Fruit fly (Drosophila melanogaster): Measurements from ENCODE around the gene Nemp.

Gene Nemp

DNA sequence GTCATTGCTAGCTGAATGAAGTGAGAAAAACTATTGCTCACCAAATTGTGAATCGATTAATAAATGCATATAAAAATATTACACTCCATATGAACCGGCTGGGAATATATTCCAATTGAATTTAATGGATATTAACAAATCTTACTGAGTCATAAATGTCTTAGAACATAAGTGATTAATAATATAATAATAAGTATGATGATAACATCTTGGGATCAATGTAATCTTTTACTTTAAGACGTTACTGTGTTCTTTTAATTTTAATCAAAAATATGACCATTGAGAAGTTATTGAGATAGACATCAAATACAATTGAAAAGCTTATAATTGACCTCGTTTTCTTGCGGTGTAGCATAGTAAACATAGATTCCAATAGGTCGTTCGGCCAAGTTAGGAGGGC lies 37.5 kb upstream of the Nemp start (continued):
- TF ChIP-seq E2f1 (GFP tag; IDR thresholded peaks at IDR 0.05) (no peak), Antp (GFP tag; optimal IDR thresholded peaks at IDR 0.05) (no peak), CG9727 (GFP tag; optimal IDR thresholded peaks at IDR 0.05) (peak; percentile 20), al (GFP tag; IDR thresholded peaks at IDR 0.05) (no peak), CG4282 (GFP tag; optimal IDR thresholded peaks at IDR 0.05) (no peak), z (GFP tag; IDR thresholded peaks at IDR 0.05) (no peak), CG30403 (GFP tag; optimal IDR thresholded peaks at IDR 0.05) (peak; percentile 16), Eip74EF (GFP tag; optimal IDR thresholded peaks at IDR 0.05) (peak in 1 of 2 experiments; percentile 25), luna (GFP tag; optimal IDR thresholded peaks at IDR 0.05) (no peak), CG10565 (GFP tag; optimal IDR thresholded peaks at IDR 0.05) (no peak), CG18476 (GFP tag; optimal IDR thresholded peaks at IDR 0.05) (no peak), pfk (GFP tag; optimal IDR thresholded peaks at IDR 0.05) (no peak), CG10366 (GFP tag; IDR thresholded peaks at IDR 0.05) (0 out of 2 replicates have a peak, but pooled peaks have one; percentile 11), Abd-B (GFP tag; optimal IDR thresholded peaks at IDR 0.05) (no peak), CG9437 (GFP tag; optimal IDR thresholded peaks at IDR 0.05) (peak; percentile 15), maf-S (GFP tag; optimal IDR thresholded peaks at IDR 0.05) (no peak), CG9817 (tag; optimal IDR thresholded peaks at IDR 0.05) (peak; percentile 35), dmrt99B (tag; optimal IDR thresholded peaks at IDR 0.05) (peak; percentile 49), CG15601 (tag; optimal IDR thresholded peaks at IDR 0.05) (no peak), CG30431 (GFP tag; optimal IDR thresholded peaks at IDR 0.05) (no peak), CG12391 (tag; optimal IDR thresholded peaks at IDR 0.05) (peak; percentile 48), ap (GFP tag; IDR thresholded peaks at IDR 0.05) (no peak), usp (GFP tag; optimal IDR thresholded peaks at IDR 0.05) (no peak), ewg (GFP tag; optimal IDR thresholded peaks at IDR 0.05) (no peak), HmgZ (tag; optimal IDR thresholded peaks at IDR 0.05) (peak; percentile 3), CG15269 (tag; optimal IDR thresholded peaks at IDR 0.05) (peak; percentile 54), CG12659 (GFP tag; optimal IDR thresholded peaks at IDR 0.05) (peak; percentile 10), CG18619 (GFP tag; optimal IDR thresholded peaks at IDR 0.05) (no peak), tio (GFP tag; optimal IDR thresholded peaks at IDR 0.05) (no peak), CG3995 (GFP tag; optimal IDR thresholded peaks at IDR 0.05) (no peak), pum (GFP tag; optimal IDR thresholded peaks at IDR 0.05) (no peak), PHDP (tag; optimal IDR thresholded peaks at IDR 0.05) (peak; percentile 12), CG14441 (GFP tag; IDR thresholded peaks at IDR 0.05) (no peak), CG8281 (tag; optimal IDR thresholded peaks at IDR 0.05) (no peak), prd (optimal IDR thresholded peaks at IDR 0.05) (no peak), prd (GFP tag; IDR thresholded peaks at IDR 0.05) (no peak), onecut (GFP tag; IDR thresholded peaks at IDR 0.05) (no peak), chn (GFP tag; optimal IDR thresholded peaks at IDR 0.05) (no peak), toy (GFP tag; IDR thresholded peaks at IDR 0.05) (no peak), CG7556 (GFP tag; optimal IDR thresholded peaks at IDR 0.05) (peak; percentile 58), cad (GFP tag; optimal IDR thresholded peaks at IDR 0.05) (no peak), NC2β (GFP tag; optimal IDR thresholded peaks at IDR 0.05) (no peak), slbo (GFP tag; IDR thresholded peaks at IDR 0.05) (no peak), CG10274 (GFP tag; optimal IDR thresholded peaks at IDR 0.05) (no peak), sc (optimal IDR thresholded peaks at IDR 0.05) (no peak), sc (GFP tag; optimal IDR thresholded peaks at IDR 0.05) (no peak), CG9215 (GFP tag; IDR thresholded peaks at IDR 0.05) (no peak), Hr51 (GFP tag; optimal IDR thresholded peaks at IDR 0.05) (peak in 1 of 2 experiments; percentile 59), CG11696 (GFP tag; IDR thresholded peaks at IDR 0.05) (no peak), ssp (GFP tag; IDR thresholded peaks at IDR 0.05) (no peak), fd3F (GFP tag; optimal IDR thresholded peaks at IDR 0.05) (no peak), so (GFP tag; IDR thresholded peaks at IDR 0.05) (no peak)

Measured in whole organism, embryonic.